Fruit fly (Drosophila melanogaster) whole organism, wandering third instar larva: ENCODE results near the gene CG3655.

Experiments used
- Mio ChIP-seq: sonication (Bioruptor generic); optimal IDR thresholded peaks from 2 replicates; lab custom pipeline; 2016; ENCODE audit warnings: missing biosample characterization, missing genetic modification characterization
- Myc ChIP-seq: fragments of >200 bp; optimal IDR thresholded peaks from 2 replicates; lab custom pipeline; 2017
- N ChIP-seq: fragments of >200 bp; optimal IDR thresholded peaks from 2 replicates; lab custom pipeline; 2018; ENCODE audit warnings: missing biosample characterization, missing external identifiers, missing genetic modification characterization
- ey ChIP-seq: fragments of 200-800 bp; sonication (Bioruptor generic); optimal IDR thresholded peaks from 2 replicates; lab custom pipeline; 2016; ENCODE audit warnings: missing biosample characterization, missing genetic modification characterization
- h ChIP-seq: fragments of 200-800 bp; sonication (Bioruptor generic); optimal IDR thresholded peaks from 3 replicates; lab custom pipeline; 2016; ENCODE audit warnings: missing biosample characterization, mild to moderate bottlenecking, missing genetic modification characterization
- usp ChIP-seq: fragments of >200 bp; optimal IDR thresholded peaks from 2 replicates; lab custom pipeline; 2017; ENCODE audit warnings: missing biosample characterization, missing genetic modification characterization

DNA sequence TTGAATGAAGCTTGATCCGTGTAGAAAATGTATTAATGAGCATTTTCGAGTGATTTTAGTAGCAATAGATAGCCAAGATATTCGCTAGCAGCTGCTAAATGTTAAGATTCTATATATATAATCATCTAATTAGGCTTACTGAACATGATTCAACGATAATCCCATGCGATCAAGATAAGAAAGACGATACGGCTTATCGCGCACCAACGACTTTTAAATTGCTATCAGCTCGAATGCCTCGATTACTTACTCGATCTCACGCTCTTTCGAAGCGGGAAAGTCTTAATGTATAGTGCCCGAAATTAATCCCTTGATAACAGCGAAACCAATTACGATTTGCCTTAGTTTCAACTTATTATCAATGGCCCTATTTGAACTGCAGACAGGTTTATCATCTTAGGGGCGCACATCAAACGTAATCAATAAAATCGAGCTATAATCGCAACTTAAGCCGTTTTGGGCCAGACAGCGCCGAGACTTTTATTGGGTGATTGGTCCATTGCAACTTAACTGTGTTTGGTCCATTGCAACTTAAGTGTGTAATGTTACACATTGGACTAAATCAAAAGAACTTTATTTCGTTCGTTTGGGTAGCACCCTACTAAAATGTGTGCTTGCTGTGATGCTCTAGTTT, 84.0 kb downstream of the CG3655 start:
- TF ChIP-seq ey (GFP tag; lab: Kevin White, UChicago) (no peak), Myc (lab: Kevin White, UChicago) (no peak), Mio (GFP tag; lab: Kevin White, UChicago) (no peak), usp (GFP tag; lab: Kevin White, UChicago) (no peak), N (GFP tag; lab: Kevin White, UChicago) (no peak), h (GFP tag; lab: Kevin White, UChicago) (no peak)
